Worm (Caenorhabditis elegans) whole organism, midembryonic: ENCODE results near the gene str-28.
"Not testable (repeated sequence)": the region's sequence is repeated elsewhere in the genome, so short reads cannot be mapped to it uniquely, and the experiment has no call there.

ENCODE experiments used
- T22C8.4 ChIP-seq: fragments of 200-800 bp; sonication (Bioruptor generic); IDR thresholded peaks from 2 replicates; pipeline ENCODE4 v1.3.6; 2022; ENCODE audit warnings: missing genetic modification characterization, missing compliant biosample characterization
- cog-1 ChIP-seq: sonication (generic microtip); optimal IDR thresholded peaks from 2 replicates; lab custom pipeline; 2016; ENCODE audit warnings: missing genetic modification characterization, missing compliant biosample characterization
- flt-1 ChIP-seq: fragments of 200-800 bp; sonication (Bioruptor generic); IDR thresholded peaks from 2 replicates; pipeline ENCODE4 v1.3.6; 2022; ENCODE audit warnings: missing genetic modification characterization, missing compliant biosample characterization
- klf-2 ChIP-seq: fragments of 200-800 bp; sonication (Bioruptor generic); conservative IDR thresholded peaks from 2 replicates; pipeline ENCODE4 v1.3.6; 2022; ENCODE audit warnings: missing genetic modification reagents, missing genetic modification characterization, missing compliant biosample characterization
- med-1 ChIP-seq: sonication (generic microtip); optimal IDR thresholded peaks from 2 replicates; lab custom pipeline; 2017; ENCODE audit warnings: missing genetic modification characterization, mild to moderate bottlenecking, missing compliant biosample characterization, antibody characterized with exemption, missing genetic modification reagents; ENCODE audit not compliant: insufficient read depth
- ref-1 ChIP-seq: fragments of 200-800 bp; sonication (Bioruptor generic); conservative IDR thresholded peaks from 2 replicates; pipeline ENCODE4 v1.3.6; 2022; ENCODE audit warnings: missing genetic modification reagents, missing genetic modification characterization, missing compliant biosample characterization
- tab-1 ChIP-seq: fragments of 200-800 bp; sonication (Bioruptor generic); IDR thresholded peaks from 2 replicates; pipeline ENCODE4 v1.3.6; 2022; ENCODE audit warnings: missing genetic modification characterization, missing compliant biosample characterization
- ztf-23 ChIP-seq: fragments of 200-800 bp; sonication (Bioruptor generic); IDR thresholded peaks from 2 replicates; pipeline ENCODE4 v1.3.6; 2022; ENCODE audit warnings: missing genetic modification reagents, missing genetic modification characterization, missing compliant biosample characterization
- ztf-29 ChIP-seq: fragments of 200-800 bp; sonication (Bioruptor generic); IDR thresholded peaks from 2 replicates; pipeline ENCODE4 v1.3.6; 2022; ENCODE audit warnings: missing genetic modification reagents, missing genetic modification characterization, missing compliant biosample characterization

The str-28 gene

ce11 chrV:7472815-7473214, at the start of gene str-28:
Gene str-28, minus strand, starts transcription at chrV:7472915.
- TF ChIP-seq ztf-29, result no peak
- TF ChIP-seq tab-1 (GFP tag; lab: Robert Waterston, UW), result no peak
- TF ChIP-seq T22C8.4 (GFP tag; lab: Robert Waterston, UW), result no peak
- no peak for TF ChIP-seq med-1 (GFP tag; lab: Kevin White, UChicago)
- TF ChIP-seq ref-1 (GFP tag; lab: Robert Waterston, UW), result no peak

- TF ChIP-seq ztf-29 (no peak), ref-1 (GFP tag; lab: Robert Waterston, UW) (no peak), flt-1 (no peak)
Observed at ce11 chrV:7522279-7522678, 49.6 kb upstream of the str-28 start, which contains the start of gene C54F6.15. Gene C54F6.15, minus strand, starts transcription at chrV:7522379.

- TF ChIP-seq ztf-23 (GFP tag; lab: Robert Waterston, UW) (no peak), med-1 (GFP tag; lab: Kevin White, UChicago) (no peak), T22C8.4 (GFP tag; lab: Robert Waterston, UW) (no peak), cog-1 (tag; lab: Kevin White, UChicago) (no peak), klf-2 (no peak), tab-1 (GFP tag; lab: Robert Waterston, UW) (no peak), ztf-29 (no peak), ref-1 (GFP tag; lab: Robert Waterston, UW) (no peak), flt-1 (no peak)
Observed at ce11 chrV:7521304-7521703, 48.6 kb upstream of the str-28 start.

- TF ChIP-seq flt-1 (no peak), cog-1 (tag; lab: Kevin White, UChicago) (no peak), ref-1 (GFP tag; lab: Robert Waterston, UW) (no peak), ztf-29 (no peak), tab-1 (GFP tag; lab: Robert Waterston, UW) (no peak), T22C8.4 (GFP tag; lab: Robert Waterston, UW) (no peak)
Observed at ce11 chrV:7520077-7520476, 47.4 kb upstream of the str-28 start, which contains the start of gene srb-19. Gene srb-19, minus strand, starts transcription at chrV:7520177.

ce11 chrV:7514939-7515338, 42.2 kb upstream of the str-28 start, which contains the start of gene srb-18:
Gene srb-18, plus strand, starts transcription at chrV:7515239.
- no peak for TF ChIP-seq ztf-29
- no peak for TF ChIP-seq T22C8.4 (GFP tag; lab: Robert Waterston, UW)
- TF ChIP-seq cog-1 (tag; lab: Kevin White, UChicago), result no peak
- no peak for TF ChIP-seq ref-1 (GFP tag; lab: Robert Waterston, UW)
- no peak for TF ChIP-seq flt-1
- no peak for TF ChIP-seq klf-2
- no peak for TF ChIP-seq ztf-23 (GFP tag; lab: Robert Waterston, UW)

- TF ChIP-seq ztf-29; ztf-23 (GFP tag; lab: Robert Waterston, UW); klf-2: not testable (repeated sequence)
Observed at ce11 chrV:7511465-7511864, 38.8 kb upstream of the str-28 start, which contains the start of gene nhr-171. Gene nhr-171, plus strand, starts transcription at chrV:7511765.

- TF ChIP-seq ref-1 (GFP tag; lab: Robert Waterston, UW) (no peak), tab-1 (GFP tag; lab: Robert Waterston, UW) (no peak), klf-2 (no peak), med-1 (GFP tag; lab: Kevin White, UChicago) (no peak), flt-1 (no peak), ztf-23 (GFP tag; lab: Robert Waterston, UW) (no peak), cog-1 (tag; lab: Kevin White, UChicago) (no peak), ztf-29 (no peak), T22C8.4 (GFP tag; lab: Robert Waterston, UW) (no peak)
Observed at ce11 chrV:7508566-7509044, 35.9 kb upstream of the str-28 start, which contains the start of the genes str-31 and nhr-172. Gene str-31, minus strand, starts transcription at chrV:7508666. Gene nhr-172, plus strand, starts transcription at chrV:7508994.

ce11 chrV:7506207-7506606, 33.5 kb upstream of the str-28 start:
- TF ChIP-seq flt-1, result no peak
- TF ChIP-seq cog-1 (tag; lab: Kevin White, UChicago), result no peak
- TF ChIP-seq ztf-23 (GFP tag; lab: Robert Waterston, UW), result no peak
- no peak for TF ChIP-seq T22C8.4 (GFP tag; lab: Robert Waterston, UW)
- TF ChIP-seq ref-1 (GFP tag; lab: Robert Waterston, UW), result no peak
- TF ChIP-seq ztf-29, result no peak
- TF ChIP-seq tab-1 (GFP tag; lab: Robert Waterston, UW), result no peak
- no peak for TF ChIP-seq klf-2
- TF ChIP-seq med-1 (GFP tag; lab: Kevin White, UChicago), result no peak

- no peak for TF ChIP-seq ref-1 (GFP tag; lab: Robert Waterston, UW)
- TF ChIP-seq ztf-23 (GFP tag; lab: Robert Waterston, UW), result no peak
- TF ChIP-seq cog-1 (tag; lab: Kevin White, UChicago), result no peak
- no peak for TF ChIP-seq T22C8.4 (GFP tag; lab: Robert Waterston, UW)
- no peak for TF ChIP-seq med-1 (GFP tag; lab: Kevin White, UChicago)
- no peak for TF ChIP-seq tab-1 (GFP tag; lab: Robert Waterston, UW)
- no peak for TF ChIP-seq klf-2
- TF ChIP-seq ztf-29, result no peak
- TF ChIP-seq flt-1, result no peak
Observed at ce11 chrV:7504271-7504670, 31.6 kb upstream of the str-28 start, which contains the start of gene srh-229. Gene srh-229, minus strand, starts transcription at chrV:7504371.

ce11 chrV:7501194-7501593, 28.5 kb upstream of the str-28 start:
- TF ChIP-seq med-1 (GFP tag; lab: Kevin White, UChicago) (no peak), cog-1 (tag; lab: Kevin White, UChicago) (no peak), T22C8.4 (GFP tag; lab: Robert Waterston, UW) (no peak), klf-2 (no peak), tab-1 (GFP tag; lab: Robert Waterston, UW) (no peak), ref-1 (GFP tag; lab: Robert Waterston, UW) (no peak), ztf-23 (GFP tag; lab: Robert Waterston, UW) (no peak), ztf-29 (no peak), flt-1 (no peak)
